Fruit fly (Drosophila melanogaster) whole organism, embryonic: ENCODE data around the gene Gr9a.

ENCODE experiments used
- ATbp ChIP-seq: fragments of 200-800 bp; sonication (Bioruptor generic); optimal IDR thresholded peaks from 2 replicates; lab custom pipeline; 2017; ENCODE audit warnings: missing biosample characterization, mild to moderate bottlenecking, missing genetic modification characterization, missing genetic modification reagents
- Asciz ChIP-seq: fragments of 200-800 bp; sonication (Bioruptor generic); optimal IDR thresholded peaks from 2 replicates; lab custom pipeline; 2017; ENCODE audit warnings: missing biosample characterization, mild to moderate bottlenecking, missing genetic modification characterization, missing genetic modification reagents
- Awh ChIP-seq: fragments of 200-800 bp; sonication (Bioruptor generic); IDR thresholded peaks from 2 replicates; pipeline ENCODE4, ENCODE4 v1.3.6; 2022; ENCODE audit warnings: missing biosample characterization, missing genetic modification characterization
- CG10209 ChIP-seq: fragments of 200-800 bp; sonication (Bioruptor generic); optimal IDR thresholded peaks from 3 replicates; lab custom pipeline; 2017; ENCODE audit warnings: missing biosample characterization, mild to moderate bottlenecking, missing genetic modification characterization, missing genetic modification reagents
- CG10543 ChIP-seq: fragments of 200-800 bp; sonication (Bioruptor generic); optimal IDR thresholded peaks from 3 replicates; lab custom pipeline; 2017; ENCODE audit warnings: missing biosample characterization, mild to moderate bottlenecking, missing genetic modification characterization, moderate library complexity
- CG11695 ChIP-seq: fragments of 200-800 bp; sonication (Bioruptor generic); IDR thresholded peaks from 3 replicates; pipeline ENCODE4 v1.3.6; 2022; ENCODE audit warnings: missing biosample characterization, missing genetic modification characterization
- CG12071 ChIP-seq: fragments of 200-800 bp; sonication (Bioruptor generic); optimal IDR thresholded peaks from 3 replicates; lab custom pipeline; 2018; ENCODE audit warnings: missing biosample characterization, mild to moderate bottlenecking, missing genetic modification characterization
- CG14014 ChIP-seq: fragments of 200-800 bp; sonication (Bioruptor generic); IDR thresholded peaks from 2 replicates; pipeline ENCODE4 v1.3.6; 2022; ENCODE audit warnings: missing biosample characterization, missing genetic modification characterization
- CG14441 ChIP-seq: fragments of 200-800 bp; sonication (Bioruptor generic); IDR thresholded peaks from 2 replicates; pipeline ENCODE4 v1.3.6; 2022; ENCODE audit warnings: missing biosample characterization, missing genetic modification characterization
- CG14860 ChIP-seq: fragments of 200-800 bp; sonication (Bioruptor generic); IDR thresholded peaks from 3 replicates; pipeline ENCODE4 v1.3.6; 2022; ENCODE audit warnings: missing biosample characterization, missing genetic modification characterization; ENCODE audit not compliant: partially characterized antibody
- CG15269 ChIP-seq: fragments of 200-800 bp; sonication (Bioruptor generic); optimal IDR thresholded peaks from 2 replicates; lab custom pipeline; 2018; ENCODE audit warnings: missing biosample characterization, mild to moderate bottlenecking, missing genetic modification characterization, moderate library complexity
- CG17186 ChIP-seq: fragments of 200-800 bp; sonication (Bioruptor generic); optimal IDR thresholded peaks from 3 replicates; lab custom pipeline; 2017; ENCODE audit warnings: missing biosample characterization, missing genetic modification reagents, missing genetic modification characterization
- CG2199 ChIP-seq: fragments of 200-800 bp; sonication (Bioruptor generic); IDR thresholded peaks from 3 replicates; pipeline ENCODE4 v1.3.6; 2022; ENCODE audit warnings: missing biosample characterization, missing genetic modification characterization
- CG31441 ChIP-seq: fragments of 200-800 bp; sonication (Bioruptor generic); IDR thresholded peaks from 2 replicates; pipeline ENCODE4 v1.3.6; 2022; ENCODE audit warnings: missing biosample characterization, missing genetic modification characterization
- CG3407 ChIP-seq: fragments of 200-800 bp; sonication (Bioruptor generic); optimal IDR thresholded peaks from 2 replicates; lab custom pipeline; 2018; ENCODE audit warnings: missing biosample characterization, mild to moderate bottlenecking, missing genetic modification characterization
- CG5180 ChIP-seq: fragments of 200-800 bp; sonication (Bioruptor generic); optimal IDR thresholded peaks from 3 replicates; lab custom pipeline; 2017; ENCODE audit warnings: missing biosample characterization, missing genetic modification characterization, mild to moderate bottlenecking, moderate library complexity, missing genetic modification reagents
- CG6683 ChIP-seq: fragments of 200-800 bp; sonication (Bioruptor generic); optimal IDR thresholded peaks from 2 replicates; lab custom pipeline; 2017; ENCODE audit warnings: missing biosample characterization, mild to moderate bottlenecking, missing genetic modification characterization, missing genetic modification reagents
- CG6765 ChIP-seq: fragments of 200-800 bp; sonication (Bioruptor generic); optimal IDR thresholded peaks from 3 replicates; lab custom pipeline; 2017; ENCODE audit warnings: missing biosample characterization, mild to moderate bottlenecking, missing genetic modification characterization
- CG7987 ChIP-seq: fragments of 200-800 bp; sonication (Bioruptor generic); optimal IDR thresholded peaks from 2 replicates; lab custom pipeline; 2018; ENCODE audit warnings: missing biosample characterization, mild to moderate bottlenecking, missing genetic modification characterization, moderate library complexity
- CG8089 ChIP-seq: fragments of 200-800 bp; sonication (Bioruptor generic); optimal IDR thresholded peaks from 3 replicates; lab custom pipeline; 2016; ENCODE audit warnings: missing biosample characterization, missing genetic modification characterization
- Dip2 ChIP-seq: fragments of 200-800 bp; sonication (Bioruptor generic); IDR thresholded peaks from 2 replicates; pipeline ENCODE4 v1.3.6; 2022; ENCODE audit warnings: missing biosample characterization, missing genetic modification characterization
- H2.0 ChIP-seq: fragments of 200-800 bp; sonication (Bioruptor generic); IDR thresholded peaks from 2 replicates; pipeline ENCODE4 v1.3.6; 2022; ENCODE audit warnings: missing biosample characterization, missing genetic modification characterization
- HHEX ChIP-seq: fragments of 200-800 bp; sonication (Bioruptor generic); optimal IDR thresholded peaks from 3 replicates; lab custom pipeline; 2017; ENCODE audit warnings: missing biosample characterization, mild to moderate bottlenecking, missing genetic modification characterization, missing genetic modification reagents
- HLH3B ChIP-seq: fragments of 200-800 bp; sonication (Bioruptor generic); IDR thresholded peaks from 2 replicates; pipeline ENCODE4 v1.3.6; 2022; ENCODE audit warnings: missing biosample characterization, missing genetic modification characterization
- Hmr ChIP-seq: fragments of 200-800 bp; sonication (Bioruptor generic); optimal IDR thresholded peaks from 3 replicates; lab custom pipeline; 2017; ENCODE audit warnings: mild to moderate bottlenecking, missing biosample characterization, missing genetic modification reagents, missing genetic modification characterization
- Hr39 ChIP-seq: fragments of >200 bp; optimal IDR thresholded peaks from 2 replicates; lab custom pipeline; 2017
- Med ChIP-seq: fragments of 200-800 bp; sonication (Bioruptor generic); peaks from one replicate; lab custom pipeline; 2016; ENCODE audit warnings: missing biosample characterization, missing genetic modification characterization, mild to moderate bottlenecking, inconsistent platforms, moderate library complexity
- Nf-YA ChIP-seq: fragments of 200-800 bp; sonication (Bioruptor generic); IDR thresholded peaks from 2 replicates; pipeline ENCODE4 v1.3.6; 2022; ENCODE audit warnings: missing biosample characterization, missing genetic modification characterization
- ase ChIP-seq: fragments of 200-800 bp; sonication (Bioruptor generic); IDR thresholded peaks from 3 replicates; pipeline ENCODE4 v1.3.6; 2022; ENCODE audit warnings: missing biosample characterization, missing genetic modification characterization
- bab2 ChIP-seq: fragments of 200-800 bp; sonication (Bioruptor generic); optimal IDR thresholded peaks from 2 replicates; lab custom pipeline; 2016; ENCODE audit warnings: missing biosample characterization, missing genetic modification characterization
- dmrt99B ChIP-seq: fragments of 200-800 bp; sonication (Bioruptor generic); optimal IDR thresholded peaks from 2 replicates; lab custom pipeline; 2018; ENCODE audit warnings: missing biosample characterization, mild to moderate bottlenecking, missing genetic modification characterization, moderate library complexity
- ems ChIP-seq: fragments of 200-800 bp; sonication (Bioruptor generic); optimal IDR thresholded peaks from 3 replicates; lab custom pipeline; 2016; ENCODE audit warnings: missing biosample characterization, missing genetic modification characterization
- fd102C ChIP-seq: fragments of 200-800 bp; sonication (Bioruptor generic); optimal IDR thresholded peaks from 2 replicates; lab custom pipeline; 2018; ENCODE audit warnings: missing biosample characterization, mild to moderate bottlenecking, missing genetic modification characterization, moderate library complexity
- ftz-f1 ChIP-seq: fragments of 200-800 bp; sonication (Bioruptor generic); optimal IDR thresholded peaks from 2 replicates; lab custom pipeline; 2016; ENCODE audit warnings: missing biosample characterization, missing genetic modification characterization
- hkb ChIP-seq, 2 experiments: fragments of 200-800 bp in 1 of 2; fragments of >200 bp in 1 of 2; sonication (Bioruptor generic) in 1 of 2; IDR thresholded peaks in 1 of 2; optimal IDR thresholded peaks in 1 of 2; 2 replicates each; pipeline versions ENCODE4 v1.3.6 to Lab custom; 2017 to 2022; ENCODE audit warnings: missing biosample characterization in 1 of 2, missing genetic modification characterization in 1 of 2
- ind ChIP-seq: fragments of 200-800 bp; sonication (Bioruptor generic); optimal IDR thresholded peaks from 3 replicates; lab custom pipeline; 2016; ENCODE audit warnings: missing biosample characterization, missing genetic modification characterization
- ken ChIP-seq: fragments of 200-800 bp; sonication (Bioruptor generic); IDR thresholded peaks from 3 replicates; pipeline ENCODE4 v1.3.6; 2022; ENCODE audit warnings: missing biosample characterization, missing genetic modification characterization
- kni ChIP-seq: fragments of 200-800 bp; sonication (Bioruptor generic); optimal IDR thresholded peaks from 3 replicates; lab custom pipeline; 2017; ENCODE audit warnings: mild to moderate bottlenecking, missing biosample characterization, missing genetic modification reagents, missing genetic modification characterization
- lab ChIP-seq: fragments of 200-800 bp; sonication (Bioruptor generic); optimal IDR thresholded peaks from 3 replicates; lab custom pipeline; 2017; ENCODE audit warnings: missing biosample characterization, missing genetic modification characterization, mild to moderate bottlenecking, moderate library complexity, missing genetic modification reagents
- maf-S ChIP-seq: fragments of 200-800 bp; sonication (Bioruptor generic); optimal IDR thresholded peaks from 2 replicates; lab custom pipeline; 2016; ENCODE audit warnings: missing biosample characterization, missing genetic modification characterization
- mirr ChIP-seq: fragments of 200-800 bp; sonication (Bioruptor generic); optimal IDR thresholded peaks from 3 replicates; lab custom pipeline; 2018; ENCODE audit warnings: missing biosample characterization, mild to moderate bottlenecking, missing genetic modification characterization
- otp ChIP-seq: fragments of 200-800 bp; sonication (Bioruptor generic); IDR thresholded peaks from 3 replicates; pipeline ENCODE4, ENCODE4 v1.3.6; 2022; ENCODE audit warnings: missing biosample characterization, missing genetic modification characterization
- pho ChIP-seq: fragments of 200-800 bp; sonication (Bioruptor generic); optimal IDR thresholded peaks from 2 replicates; lab custom pipeline; 2016; ENCODE audit warnings: missing biosample characterization, missing genetic modification characterization
- run ChIP-seq: fragments of 200-800 bp; sonication (Bioruptor generic); optimal IDR thresholded peaks from 3 replicates; lab custom pipeline; 2018; ENCODE audit warnings: missing biosample characterization, mild to moderate bottlenecking, missing genetic modification characterization
- sens ChIP-seq: fragments of 200-800 bp; sonication (Bioruptor generic); peaks from one replicate; lab custom pipeline; 2016; ENCODE audit warnings: missing biosample characterization, missing genetic modification characterization
- seq ChIP-seq: fragments of 200-800 bp; sonication (Bioruptor generic); IDR thresholded peaks from 2 replicates; pipeline ENCODE4 v1.3.6; 2022; ENCODE audit warnings: missing biosample characterization, missing genetic modification characterization
- sima ChIP-seq: fragments of 200-800 bp; sonication (Bioruptor generic); optimal IDR thresholded peaks from 2 replicates; lab custom pipeline; 2016; ENCODE audit warnings: missing biosample characterization, missing genetic modification characterization
- slou ChIP-seq: fragments of 200-800 bp; sonication (Bioruptor generic); optimal IDR thresholded peaks from 3 replicates; lab custom pipeline; 2016; ENCODE audit warnings: missing biosample characterization, missing genetic modification characterization
- sr ChIP-seq: fragments of 200-800 bp; sonication (Bioruptor generic); IDR thresholded peaks from 3 replicates; pipeline ENCODE4 v1.3.6; 2022; ENCODE audit warnings: missing biosample characterization, missing genetic modification characterization
- stc ChIP-seq: fragments of 200-800 bp; sonication (Bioruptor generic); IDR thresholded peaks from 2 replicates; pipeline ENCODE4 v1.3.6; 2022; ENCODE audit warnings: missing biosample characterization, missing genetic modification characterization
- wek ChIP-seq: fragments of 200-800 bp; sonication (Bioruptor generic); optimal IDR thresholded peaks from 3 replicates; lab custom pipeline; 2018; ENCODE audit warnings: missing biosample characterization, mild to moderate bottlenecking, missing genetic modification characterization, moderate library complexity
- zen2 ChIP-seq: fragments of 200-800 bp; sonication (Bioruptor generic); IDR thresholded peaks from 3 replicates; pipeline ENCODE4 v1.3.6; 2022; ENCODE audit warnings: missing biosample characterization, missing genetic modification characterization; ENCODE audit not compliant: partially characterized antibody

Gr9a gene

DNA sequence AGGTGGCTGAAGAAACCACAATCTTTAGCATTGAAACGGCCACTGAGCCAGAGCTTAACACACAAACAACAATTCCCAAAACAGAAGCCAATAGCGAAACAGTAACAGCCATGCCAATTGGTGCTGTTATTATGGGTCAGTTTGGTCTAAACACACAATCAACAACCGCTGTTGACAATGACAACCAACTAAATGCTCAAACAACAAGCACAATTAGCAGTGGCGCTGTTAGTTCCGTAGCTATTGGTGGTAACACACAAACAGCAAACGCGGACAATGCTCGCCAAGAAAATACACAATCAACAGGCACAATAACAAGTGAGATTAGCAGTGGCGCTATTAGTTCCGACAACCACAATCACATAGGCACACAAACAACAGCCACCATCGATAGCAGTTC lies 17.6 kb upstream of the Gr9a start:
- TF ChIP-seq ase (GFP tag; lab: Robert Waterston, UW): peak; percentile 43; the same call in 1 of the 3 replicates
- TF ChIP-seq CG11695: 0 out of 3 replicates have a peak, but pooled peaks have one; percentile 27
- TF ChIP-seq CG14014 (GFP tag; lab: Robert Waterston, UW): peak; percentile 20; the same call in 1 of the 2 replicates
- TF ChIP-seq otp (GFP tag; lab: Robert Waterston, UW): peak; percentile 43; the same call in 1 of the 3 replicates
- TF ChIP-seq HLH3B (GFP tag; lab: Robert Waterston, UW): peak; percentile 17; the same call in 1 of the 2 replicates
- peak; percentile 37 for TF ChIP-seq CG15269 (tag; lab: Kevin White, UChicago)
- TF ChIP-seq Awh (GFP tag; lab: Robert Waterston, UW): peak; percentile 56; the same call in 1 of the 2 replicates
- peak; percentile 63 for TF ChIP-seq ATbp (GFP tag; lab: Kevin White, UChicago)
- TF ChIP-seq seq (GFP tag; lab: Robert Waterston, UW): peak; percentile 51; the same call in 1 of the 2 replicates
- TF ChIP-seq Asciz (GFP tag; lab: Kevin White, UChicago): peak; percentile 28
- TF ChIP-seq lab: peak; percentile 36
- TF ChIP-seq Hr39 (lab: Kevin White, UChicago): no peak
- peak; percentile 13 for TF ChIP-seq HHEX (GFP tag; lab: Kevin White, UChicago)
- TF ChIP-seq CG12071 (GFP tag; lab: Kevin White, UChicago): peak; percentile 44
- peak; percentile 21 for TF ChIP-seq dmrt99B
- TF ChIP-seq mirr (GFP tag; lab: Kevin White, UChicago): peak; percentile 7
- TF ChIP-seq H2.0: no peak
- 0 out of 3 replicates have a peak, but pooled peaks have one; percentile 12 for TF ChIP-seq ken (GFP tag; lab: Robert Waterston, UW)
- TF ChIP-seq CG7987 (GFP tag; lab: Kevin White, UChicago): peak; percentile 13
- TF ChIP-seq CG5180 (GFP tag; lab: Kevin White, UChicago): peak; percentile 28
- TF ChIP-seq Nf-YA: peak; percentile 43; the same call in 1 of the 2 replicates
- TF ChIP-seq sima (GFP tag; lab: Kevin White, UChicago): no peak
- TF ChIP-seq CG10209: peak; percentile 23
- TF ChIP-seq sr (GFP tag; lab: Robert Waterston, UW): peak; percentile 29; the same call in 1 of the 3 replicates
- no peak for TF ChIP-seq sens (GFP tag; lab: Kevin White, UChicago)
- no peak for TF ChIP-seq hkb (optimal IDR thresholded peaks at IDR 0.05; lab: Kevin White, UChicago)
- peak; percentile 42; the same call in 1 of the 2 replicates for TF ChIP-seq hkb (GFP tag; IDR thresholded peaks at IDR 0.05; lab: Robert Waterston, UW)
- TF ChIP-seq pho (GFP tag; lab: Kevin White, UChicago): no peak
- TF ChIP-seq Hmr: peak; percentile 15
- TF ChIP-seq CG6765: peak; percentile 17
- TF ChIP-seq stc (GFP tag; lab: Robert Waterston, UW): no peak
- TF ChIP-seq CG8089: no peak
- TF ChIP-seq CG14441 (GFP tag; lab: Robert Waterston, UW): 0 out of 2 replicates have a peak, but pooled peaks have one; percentile 11
- no peak for TF ChIP-seq CG10543 (GFP tag; lab: Kevin White, UChicago)
- no peak for TF ChIP-seq bab2 (GFP tag; lab: Kevin White, UChicago)
- TF ChIP-seq wek: peak; percentile 56
- peak; percentile 77 for TF ChIP-seq Med (GFP tag; lab: Kevin White, UChicago)
- no peak for TF ChIP-seq ems (GFP tag; lab: Kevin White, UChicago)

dm6 chrX:10045763-10046162 lies 15.7 kb upstream of the Gr9a start:
- TF ChIP-seq CG3407 (GFP tag; lab: Kevin White, UChicago) (no peak), fd102C (no peak), zen2 (GFP tag; lab: Robert Waterston, UW) (no peak), run (tag; lab: Kevin White, UChicago) (no peak), CG6683 (GFP tag; lab: Kevin White, UChicago) (no peak), Hmr (no peak), CG14860 (GFP tag; lab: Robert Waterston, UW) (no peak), Dip2 (GFP tag; lab: Robert Waterston, UW) (no peak), kni (GFP tag; lab: Kevin White, UChicago) (no peak), ftz-f1 (GFP tag; lab: Kevin White, UChicago) (no peak), CG2199 (GFP tag; lab: Robert Waterston, UW) (no peak), CG31441 (GFP tag; lab: Robert Waterston, UW) (no peak), ind (GFP tag; lab: Kevin White, UChicago) (no peak), maf-S (GFP tag; lab: Kevin White, UChicago) (no peak), CG17186 (no peak), slou (GFP tag; lab: Kevin White, UChicago) (no peak)
